Worm (Caenorhabditis elegans): ENCODE data around the gene C29H12.6.

ce11 chrII:6122641-6123424 is 4.8 kb upstream of the C29H12.6 start:
- TF ChIP-seq ztf-11 (tag; optimal IDR thresholded peaks at IDR 0.05) (no peak), lin-39 (tag; optimal IDR thresholded peaks at IDR 0.05) (no peak), F49E8.2 (tag; optimal IDR thresholded peaks at IDR 0.05; ENCODE audit: borderline replicate concordance) (no peak), R02D3.7 (tag; optimal IDR thresholded peaks at IDR 0.05) (no peak), unc-130 (GFP tag; optimal IDR thresholded peaks at IDR 0.05) (no peak), T26A8.4 (GFP tag; IDR thresholded peaks at IDR 0.05) (no peak), ceh-82 (tag; optimal IDR thresholded peaks at IDR 0.05) (no peak), nhr-102 (tag; optimal IDR thresholded peaks at IDR 0.05) (no peak)

Measured in whole organism, L4 larva.